Worm (Caenorhabditis elegans) whole organism, L4 larva: ENCODE results near the gene M02D8.5.

Experiments used
- ama-1 ChIP-seq: fragments of 150-350 bp; optimal IDR thresholded peaks from 2 replicates; lab custom pipeline; 2014; ENCODE audit warnings: inconsistent platforms, mixed read lengths
- daf-8 ChIP-seq: fragments of 200-800 bp; sonication (Bioruptor generic); IDR thresholded peaks from 2 replicates; pipeline ENCODE4 v1.3.6; 2022; ENCODE audit warnings: missing genetic modification characterization, missing compliant biosample characterization
- lin-1 ChIP-seq: fragments of 200-800 bp; sonication (Bioruptor generic); IDR thresholded peaks from 2 replicates; pipeline ENCODE4 v1.3.6; 2022; ENCODE audit warnings: missing genetic modification reagents, missing genetic modification characterization, missing compliant biosample characterization
- lin-13 ChIP-seq: fragments of 150-350 bp; optimal IDR thresholded peaks from 2 replicates; lab custom pipeline; 2014; ENCODE audit warnings: missing biosample characterization, missing genetic modification reagents, missing genetic modification characterization
- lir-3 ChIP-seq: sonication (generic microtip); optimal IDR thresholded peaks from 2 replicates; lab custom pipeline; 2016; ENCODE audit warnings: mild to moderate bottlenecking, missing genetic modification characterization, missing compliant biosample characterization
- nhr-11 ChIP-seq: fragments of 150-350 bp; optimal IDR thresholded peaks from 2 replicates; lab custom pipeline; 2014; ENCODE audit warnings: missing biosample characterization, missing genetic modification characterization
- nhr-6 ChIP-seq: fragments of 150-350 bp; optimal IDR thresholded peaks from 2 replicates; lab custom pipeline; 2014; ENCODE audit warnings: missing biosample characterization, missing genetic modification characterization
- pha-4 ChIP-seq, 2 experiments: fragments of 150-350 bp in 1 of 2; fragments of 200-800 bp in 1 of 2; sonication (Bioruptor generic) in 1 of 2; IDR thresholded peaks in 1 of 2; optimal IDR thresholded peaks in 1 of 2; 2 replicates each; pipeline versions ENCODE4 v1.3.6 to Lab custom; 2014 to 2022; ENCODE audit warnings: missing genetic modification characterization in 2 of 2, missing genetic modification reagents in 2 of 2, missing biosample characterization in 1 of 2, missing compliant biosample characterization in 1 of 2
- pqm-1 ChIP-seq: sonication (generic microtip); optimal IDR thresholded peaks from 2 replicates; lab custom pipeline; 2017; ENCODE audit warnings: missing biosample characterization, missing genetic modification characterization
- zag-1 ChIP-seq: fragments of 150-350 bp; optimal IDR thresholded peaks from 2 replicates; lab custom pipeline; 2014; ENCODE audit warnings: missing biosample characterization, missing genetic modification characterization

DNA sequence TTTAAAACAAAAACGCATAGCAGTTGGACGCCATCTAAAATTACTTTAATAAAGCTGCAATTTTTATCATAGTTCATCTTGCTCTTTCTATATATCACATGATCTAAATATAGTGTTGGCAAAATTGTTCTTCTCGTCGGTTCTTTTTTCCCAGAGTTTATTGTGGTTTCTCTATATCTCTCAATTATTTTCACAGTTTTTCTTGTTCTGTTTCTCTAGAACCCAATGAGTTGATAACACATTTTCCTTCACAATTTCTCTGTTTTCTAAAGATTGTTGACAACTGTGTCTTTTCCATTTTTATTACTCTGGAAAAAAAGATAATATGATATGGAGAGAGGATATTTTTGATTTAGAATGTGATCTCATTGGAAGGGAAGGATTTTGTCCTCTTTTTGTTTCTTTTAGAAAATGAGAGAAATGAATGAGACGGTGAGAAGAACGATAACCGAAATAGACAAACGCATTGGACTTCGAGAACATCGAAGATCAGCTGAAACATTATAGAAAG lies 7.1 kb downstream of the M02D8.5 start:
- TF ChIP-seq pqm-1 (tag; lab: Kevin White, UChicago) (no peak), zag-1 (no peak), daf-8 (GFP tag; lab: Robert Waterston, UW) (no peak), lin-1 (GFP tag; lab: Robert Waterston, UW) (no peak), ama-1 (lab: Kevin White, UChicago) (no peak), nhr-6 (no peak), nhr-11 (peak; percentile 10), pha-4 (GFP tag; IDR thresholded peaks at IDR 0.05; lab: Robert Waterston, UW) (no peak), pha-4 (tag; optimal IDR thresholded peaks at IDR 0.05; lab: Kevin White, UChicago) (no peak), lin-13 (GFP tag; lab: Kevin White, UChicago) (no peak), lir-3 (tag; lab: Kevin White, UChicago) (no peak)
